In the genomic region with DNA sequence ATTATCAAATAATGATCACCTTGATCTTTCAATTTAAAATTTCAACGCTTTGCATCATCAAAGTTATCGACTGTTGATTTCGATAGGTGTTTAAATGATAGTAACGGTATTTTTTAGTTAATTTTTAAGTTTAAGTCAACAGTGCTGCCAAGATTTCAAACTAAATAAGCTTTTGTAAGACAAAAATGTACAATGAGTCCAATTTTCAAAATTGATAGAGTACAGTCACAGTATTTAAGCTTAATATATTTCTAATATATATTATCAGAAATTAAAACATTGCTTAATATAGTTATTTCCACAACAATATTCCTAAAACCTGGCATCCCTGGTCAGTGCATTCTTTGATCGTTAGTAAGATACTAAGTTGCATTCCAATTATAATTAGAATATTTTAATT, we compare ENCODE assay signal across 5 fruit fly cellular contexts.
TF ChIP-seq lines count a peak whose summit lies in the region.

Gene CG4872, plus strand, starts transcription at position 333 of the 400 bp plus-strand sequence.

- TF ChIP-seq CTCF in whole organism, embryonic (GFP tag; optimal IDR thresholded peaks at IDR 0.05; lab: Kevin White, UChicago): no peak

TF ChIP-seq in whole organism, adult, 20 proteins besides CTCF, POLR2A, EP300 and RAD21:
- TF ChIP-seq tj (GFP tag; optimal IDR thresholded peaks at IDR 0.05; lab: Kevin White, UChicago): no peak
- no peak for TF ChIP-seq CG5204 (GFP tag; optimal IDR thresholded peaks at IDR 0.05; lab: Kevin White, UChicago)
- TF ChIP-seq toe (GFP tag; optimal IDR thresholded peaks at IDR 0.05; lab: Kevin White, UChicago): no peak
- no peak for TF ChIP-seq CG1620 (GFP tag; optimal IDR thresholded peaks at IDR 0.05; lab: Kevin White, UChicago)
- no peak for TF ChIP-seq CG7045 (GFP tag; optimal IDR thresholded peaks at IDR 0.05; lab: Kevin White, UChicago)
- no peak for TF ChIP-seq cnc (optimal IDR thresholded peaks at IDR 0.05; lab: Kevin White, UChicago)
- TF ChIP-seq CG11617 (GFP tag; optimal IDR thresholded peaks at IDR 0.05; lab: Kevin White, UChicago): peak; percentile 15
- TF ChIP-seq Clk (GFP tag; optimal IDR thresholded peaks at IDR 0.05; lab: Kevin White, UChicago): no peak
- no peak for TF ChIP-seq pad (GFP tag; optimal IDR thresholded peaks at IDR 0.05; lab: Kevin White, UChicago)
- TF ChIP-seq ovo (GFP tag; optimal IDR thresholded peaks at IDR 0.05; lab: Kevin White, UChicago): no peak
- TF ChIP-seq Mnt (GFP tag; optimal IDR thresholded peaks at IDR 0.05; lab: Kevin White, UChicago): no peak
- peak; percentile 50 for TF ChIP-seq bab1 (GFP tag; optimal IDR thresholded peaks at IDR 0.05; lab: Kevin White, UChicago)
- peak; percentile 56 for TF ChIP-seq CG7101 (tag; optimal IDR thresholded peaks at IDR 0.05; lab: Kevin White, UChicago)
- peak; percentile 3 for TF ChIP-seq Crg-1 (GFP tag; optimal IDR thresholded peaks at IDR 0.05; lab: Kevin White, UChicago)
- peak; percentile 73 for TF ChIP-seq CG14711 (tag; optimal IDR thresholded peaks at IDR 0.05; lab: Kevin White, UChicago)

TF ChIP-seq in whole organism, embryonic, 481 proteins besides CTCF, POLR2A, EP300 and RAD21 (continues in another document):
- TF ChIP-seq Fer3 (tag; optimal IDR thresholded peaks at IDR 0.05; lab: Kevin White, UChicago) (no peak), NC2β (GFP tag; optimal IDR thresholded peaks at IDR 0.05; lab: Kevin White, UChicago) (no peak), btn (GFP tag; optimal IDR thresholded peaks at IDR 0.05; lab: Kevin White, UChicago) (no peak), CG13424 (tag; optimal IDR thresholded peaks at IDR 0.05; lab: Kevin White, UChicago) (peak; percentile 12), Dp (GFP tag; optimal IDR thresholded peaks at IDR 0.05; lab: Kevin White, UChicago) (peak; percentile 20), CoRest (tag; optimal IDR thresholded peaks at IDR 0.05; lab: Kevin White, UChicago) (peak; percentile 16), CG11398 (GFP tag; optimal IDR thresholded peaks at IDR 0.05; lab: Kevin White, UChicago) (no peak), B-H1 (GFP tag; IDR thresholded peaks at IDR 0.05; lab: Robert Waterston, UW) (no peak), Atf-2 (GFP tag; optimal IDR thresholded peaks at IDR 0.05; lab: Kevin White, UChicago) (no peak), CG5245 (GFP tag; optimal IDR thresholded peaks at IDR 0.05; lab: Kevin White, UChicago) (no peak), BEAF-32 (GFP tag; optimal IDR thresholded peaks at IDR 0.05; lab: Kevin White, UChicago) (peak; percentile 5), CG2116 (GFP tag; optimal IDR thresholded peaks at IDR 0.05; lab: Kevin White, UChicago) (peak; percentile 31), pzg (GFP tag; optimal IDR thresholded peaks at IDR 0.05; lab: Kevin White, UChicago) (peak; percentile 8), Dref (GFP tag; IDR thresholded peaks at IDR 0.05; lab: Robert Waterston, UW) (peak; percentile 46), CG14014 (GFP tag; IDR thresholded peaks at IDR 0.05; lab: Robert Waterston, UW) (no peak), CG15601 (tag; optimal IDR thresholded peaks at IDR 0.05; lab: Kevin White, UChicago) (no peak), grn (GFP tag; optimal IDR thresholded peaks at IDR 0.05; lab: Kevin White, UChicago) (no peak), E2f2 (GFP tag; IDR thresholded peaks at IDR 0.05; lab: Robert Waterston, UW) (peak; percentile 41; the same call in 1 of the 2 replicates), Dad (GFP tag; optimal IDR thresholded peaks at IDR 0.05; lab: Kevin White, UChicago) (no peak)

TF ChIP-seq in whole organism, prepupa, 60 proteins besides CTCF, POLR2A, EP300 and RAD21:
- no peak for TF ChIP-seq Sox15 (GFP tag; optimal IDR thresholded peaks at IDR 0.05; lab: Kevin White, UChicago)
- peak; percentile 23 for TF ChIP-seq esn (GFP tag; optimal IDR thresholded peaks at IDR 0.05; lab: Kevin White, UChicago)
- no peak for TF ChIP-seq OdsH (GFP tag; optimal IDR thresholded peaks at IDR 0.05; lab: Kevin White, UChicago)
- no peak for TF ChIP-seq CG31627 (GFP tag; optimal IDR thresholded peaks at IDR 0.05; lab: Kevin White, UChicago)
- peak; percentile 12; the same call in 1 of the 3 replicates for TF ChIP-seq eg (GFP tag; IDR thresholded peaks at IDR 0.05; lab: Robert Waterston, UW)
- peak; percentile 11 for TF ChIP-seq acj6 (GFP tag; optimal IDR thresholded peaks at IDR 0.05; lab: Kevin White, UChicago)
- peak; percentile 71 for TF ChIP-seq Eip78C (GFP tag; lab: Kevin White, UChicago)
- no peak for TF ChIP-seq lz (GFP tag; optimal IDR thresholded peaks at IDR 0.05; lab: Kevin White, UChicago)
- peak; percentile 15 for TF ChIP-seq CG6792 (GFP tag; optimal IDR thresholded peaks at IDR 0.05; lab: Kevin White, UChicago)

TF ChIP-seq in whole organism, pupa, 21 proteins besides CTCF, POLR2A, EP300 and RAD21:
- no peak for TF ChIP-seq CG12605 (GFP tag; IDR thresholded peaks at IDR 0.05; lab: Robert Waterston, UW)
- no peak for TF ChIP-seq CG8159 (tag; optimal IDR thresholded peaks at IDR 0.05; lab: Kevin White, UChicago)
- 0 out of 3 replicates have a peak, but pooled peaks have one; percentile 20 for TF ChIP-seq CG4496 (GFP tag; IDR thresholded peaks at IDR 0.05; lab: Robert Waterston, UW)
- TF ChIP-seq CG9948 (tag; optimal IDR thresholded peaks at IDR 0.05; lab: Kevin White, UChicago): peak; percentile 10
- TF ChIP-seq CG17806 (tag; optimal IDR thresholded peaks at IDR 0.05; lab: Kevin White, UChicago): peak; percentile 11
- peak; percentile 23 for TF ChIP-seq CG15710 (tag; optimal IDR thresholded peaks at IDR 0.05; lab: Kevin White, UChicago)

TF ChIP-seq in whole organism, wandering third instar larva, 38 proteins besides CTCF, POLR2A, EP300 and RAD21:
- TF ChIP-seq Myc (optimal IDR thresholded peaks at IDR 0.05; lab: Kevin White, UChicago) (peak; percentile 23), HLH106 (tag; optimal IDR thresholded peaks at IDR 0.05; lab: Kevin White, UChicago) (peak; percentile 42), OdsH (GFP tag; optimal IDR thresholded peaks at IDR 0.05; lab: Kevin White, UChicago) (peak; percentile 19), Hr83 (GFP tag; optimal IDR thresholded peaks at IDR 0.05; lab: Kevin White, UChicago; ENCODE audit: poor library complexity, severe bottlenecking) (no peak)
